Worm (Caenorhabditis elegans) whole organism, midembryonic: ENCODE results near the gene Y42G9A.3.

Source experiments
- T22C8.4 ChIP-seq: fragments of 200-800 bp; sonication (Bioruptor generic); IDR thresholded peaks from 2 replicates; pipeline ENCODE4 v1.3.6; 2022; ENCODE audit warnings: missing genetic modification characterization, missing compliant biosample characterization
- flt-1 ChIP-seq: fragments of 200-800 bp; sonication (Bioruptor generic); IDR thresholded peaks from 2 replicates; pipeline ENCODE4 v1.3.6; 2022; ENCODE audit warnings: missing genetic modification characterization, missing compliant biosample characterization
- med-1 ChIP-seq: sonication (generic microtip); optimal IDR thresholded peaks from 2 replicates; lab custom pipeline; 2017; ENCODE audit warnings: missing genetic modification characterization, mild to moderate bottlenecking, missing compliant biosample characterization, antibody characterized with exemption, missing genetic modification reagents; ENCODE audit not compliant: insufficient read depth
- tab-1 ChIP-seq: fragments of 200-800 bp; sonication (Bioruptor generic); IDR thresholded peaks from 2 replicates; pipeline ENCODE4 v1.3.6; 2022; ENCODE audit warnings: missing genetic modification characterization, missing compliant biosample characterization
- ztf-23 ChIP-seq: fragments of 200-800 bp; sonication (Bioruptor generic); IDR thresholded peaks from 2 replicates; pipeline ENCODE4 v1.3.6; 2022; ENCODE audit warnings: missing genetic modification reagents, missing genetic modification characterization, missing compliant biosample characterization
- ztf-29 ChIP-seq: fragments of 200-800 bp; sonication (Bioruptor generic); IDR thresholded peaks from 2 replicates; pipeline ENCODE4 v1.3.6; 2022; ENCODE audit warnings: missing genetic modification reagents, missing genetic modification characterization, missing compliant biosample characterization

- TF ChIP-seq ztf-23 (GFP tag; lab: Robert Waterston, UW) (no peak), ztf-29 (GFP tag; lab: Robert Waterston, UW) (no peak), med-1 (no peak), T22C8.4 (GFP tag; lab: Robert Waterston, UW) (no peak), tab-1 (no peak), flt-1 (no peak)
Measured at ce11 chrIII:6116981-6117380, 29.1 kb upstream of the Y42G9A.3 start.
